Fruit fly (Drosophila melanogaster): ENCODE results near the gene Tssk.

Tssk gene

dm6 chr3R:18598391-18598790 lies at the start of gene Tssk:
Gene Tssk, plus strand, starts transcription at chr3R:18598691.
- TF ChIP-seq Myc (optimal IDR thresholded peaks at IDR 0.05) = no peak
- TF ChIP-seq Sin3A (optimal IDR thresholded peaks at IDR 0.05) = no peak
- no peak for TF ChIP-seq psq (optimal IDR thresholded peaks at IDR 0.05)
- no peak for TF ChIP-seq insv (optimal IDR thresholded peaks at IDR 0.05)
- TF ChIP-seq ttk (optimal IDR thresholded peaks at IDR 0.05) = no peak
- no peak for TF ChIP-seq h (optimal IDR thresholded peaks at IDR 0.05)

dm6 chr3R:18548787-18549186 lies 49.7 kb upstream of the Tssk start:
- TF ChIP-seq Sin3A (optimal IDR thresholded peaks at IDR 0.05) (no peak), psq (optimal IDR thresholded peaks at IDR 0.05) (no peak), h (optimal IDR thresholded peaks at IDR 0.05) (no peak), ttk (optimal IDR thresholded peaks at IDR 0.05) (no peak), Myc (optimal IDR thresholded peaks at IDR 0.05) (no peak), insv (optimal IDR thresholded peaks at IDR 0.05) (no peak)

- TF ChIP-seq ttk (optimal IDR thresholded peaks at IDR 0.05) = no peak
- TF ChIP-seq insv (optimal IDR thresholded peaks at IDR 0.05) = no peak
- TF ChIP-seq Sin3A (optimal IDR thresholded peaks at IDR 0.05) = no peak
- no peak for TF ChIP-seq h (optimal IDR thresholded peaks at IDR 0.05)
- TF ChIP-seq Myc (optimal IDR thresholded peaks at IDR 0.05) = no peak
- TF ChIP-seq psq (optimal IDR thresholded peaks at IDR 0.05) = no peak
Measured at dm6 chr3R:18559569-18559968, 38.9 kb upstream of the Tssk start, which contains the start of gene CG7691. Gene CG7691, plus strand, starts transcription at chr3R:18559869.

- no peak for TF ChIP-seq psq (optimal IDR thresholded peaks at IDR 0.05)
- no peak for TF ChIP-seq h (optimal IDR thresholded peaks at IDR 0.05)
Measured at dm6 chr3R:18565073-18565472, 33.4 kb upstream of the Tssk start, which contains the start of the genes CG43210 and hemo. Gene CG43210, minus strand, starts transcription at chr3R:18565173. Gene hemo, minus strand, starts transcription at chr3R:18565173.

dm6 chr3R:18572240-18572803 lies 26.2 kb upstream of the Tssk start:
- TF ChIP-seq Myc (optimal IDR thresholded peaks at IDR 0.05) (no peak), ttk (optimal IDR thresholded peaks at IDR 0.05) (no peak), Sin3A (optimal IDR thresholded peaks at IDR 0.05) (no peak), psq (optimal IDR thresholded peaks at IDR 0.05) (no peak), h (optimal IDR thresholded peaks at IDR 0.05) (no peak), insv (optimal IDR thresholded peaks at IDR 0.05) (no peak)

- no peak for TF ChIP-seq insv (optimal IDR thresholded peaks at IDR 0.05)
- no peak for TF ChIP-seq Myc (optimal IDR thresholded peaks at IDR 0.05)
- no peak for TF ChIP-seq ttk (optimal IDR thresholded peaks at IDR 0.05)
- TF ChIP-seq psq (optimal IDR thresholded peaks at IDR 0.05) = no peak
- TF ChIP-seq Sin3A (optimal IDR thresholded peaks at IDR 0.05) = no peak
- TF ChIP-seq h (optimal IDR thresholded peaks at IDR 0.05) = no peak
Measured at dm6 chr3R:18572845-18573490, 25.5 kb upstream of the Tssk start, which contains the start of the genes CG7694 and fray. Gene CG7694, plus strand, starts transcription at chr3R:18573091. Gene fray, plus strand, starts transcription at chr3R:18573091.

- no peak for TF ChIP-seq psq (optimal IDR thresholded peaks at IDR 0.05)
- no peak for TF ChIP-seq Myc (optimal IDR thresholded peaks at IDR 0.05)
- no peak for TF ChIP-seq insv (optimal IDR thresholded peaks at IDR 0.05)
- TF ChIP-seq Sin3A (optimal IDR thresholded peaks at IDR 0.05) = no peak
- TF ChIP-seq h (optimal IDR thresholded peaks at IDR 0.05) = no peak
- no peak for TF ChIP-seq ttk (optimal IDR thresholded peaks at IDR 0.05)
Measured at dm6 chr3R:18573699-18574259, 24.7 kb upstream of the Tssk start.

dm6 chr3R:18577739-18578417 lies 20.6 kb upstream of the Tssk start:
- no peak for TF ChIP-seq Sin3A (optimal IDR thresholded peaks at IDR 0.05)
- no peak for TF ChIP-seq Myc (optimal IDR thresholded peaks at IDR 0.05)
- no peak for TF ChIP-seq h (optimal IDR thresholded peaks at IDR 0.05)
- TF ChIP-seq insv (optimal IDR thresholded peaks at IDR 0.05) = no peak
- no peak for TF ChIP-seq psq (optimal IDR thresholded peaks at IDR 0.05)
- no peak for TF ChIP-seq ttk (optimal IDR thresholded peaks at IDR 0.05)

dm6 chr3R:18580979-18581378 lies 17.5 kb upstream of the Tssk start:
- TF ChIP-seq h (optimal IDR thresholded peaks at IDR 0.05) (no peak), ttk (optimal IDR thresholded peaks at IDR 0.05) (no peak), Sin3A (optimal IDR thresholded peaks at IDR 0.05) (no peak), psq (optimal IDR thresholded peaks at IDR 0.05) (no peak), Myc (optimal IDR thresholded peaks at IDR 0.05) (no peak), insv (optimal IDR thresholded peaks at IDR 0.05) (no peak)

- TF ChIP-seq Myc (optimal IDR thresholded peaks at IDR 0.05) (no peak), insv (optimal IDR thresholded peaks at IDR 0.05) (no peak), psq (optimal IDR thresholded peaks at IDR 0.05) (no peak), h (optimal IDR thresholded peaks at IDR 0.05) (no peak), ttk (optimal IDR thresholded peaks at IDR 0.05) (no peak), Sin3A (optimal IDR thresholded peaks at IDR 0.05) (no peak)
Measured at dm6 chr3R:18582236-18582635, 16.3 kb upstream of the Tssk start.

- TF ChIP-seq ttk (optimal IDR thresholded peaks at IDR 0.05) (no peak), psq (optimal IDR thresholded peaks at IDR 0.05) (no peak), Myc (optimal IDR thresholded peaks at IDR 0.05) (no peak), Sin3A (optimal IDR thresholded peaks at IDR 0.05) (no peak), insv (optimal IDR thresholded peaks at IDR 0.05) (no peak), h (optimal IDR thresholded peaks at IDR 0.05) (no peak)
Measured at dm6 chr3R:18583881-18584545, 14.5 kb upstream of the Tssk start.

All from Kc167 (cell line).